Worm (Caenorhabditis elegans) whole organism, L4 larva: Measurements from ENCODE around the gene srt-3.
"Not testable (repeated sequence)": the region's sequence is repeated elsewhere in the genome, so short reads cannot be mapped to it uniquely, and the experiment has no call there.

Source experiments
- F49E8.2 ChIP-seq: sonication (generic microtip); optimal IDR thresholded peaks from 2 replicates; lab custom pipeline; 2016; ENCODE audit warnings: missing compliant biosample characterization, mild to moderate bottlenecking, missing genetic modification characterization, borderline replicate concordance
- ZK546.5 ChIP-seq, 2 experiments: sonication (generic microtip); optimal IDR thresholded peaks; 2 replicates each; lab custom pipeline; 2017; ENCODE audit warnings: missing biosample characterization in 2 of 2, missing genetic modification characterization in 2 of 2
- ceh-20 ChIP-seq: fragments of 200-800 bp; sonication (Bioruptor generic); IDR thresholded peaks from 2 replicates; pipeline ENCODE4 v1.3.6; 2022; ENCODE audit warnings: missing genetic modification reagents, missing genetic modification characterization, missing compliant biosample characterization
- dve-1 ChIP-seq: sonication (generic microtip); optimal IDR thresholded peaks from 2 replicates; lab custom pipeline; 2017; ENCODE audit warnings: antibody characterized with exemption, mild to moderate bottlenecking, missing genetic modification characterization, missing compliant biosample characterization; ENCODE audit not compliant: insufficient read depth
- egl-27 ChIP-seq: sonication (generic microtip); optimal IDR thresholded peaks from 3 replicates; lab custom pipeline; 2017; ENCODE audit warnings: missing biosample characterization, missing genetic modification reagents, missing genetic modification characterization
- lin-38 ChIP-seq: fragments of 200-800 bp; sonication (Bioruptor generic); IDR thresholded peaks from 2 replicates; pipeline ENCODE4 v1.3.6; 2022; ENCODE audit warnings: missing genetic modification reagents, missing genetic modification characterization, missing compliant biosample characterization
- mxl-3 ChIP-seq: fragments of 200-800 bp; sonication (Bioruptor generic); optimal IDR thresholded peaks from 2 replicates; lab custom pipeline; 2018; ENCODE audit warnings: mild to moderate bottlenecking, missing genetic modification characterization, missing compliant biosample characterization
- nhr-77 ChIP-seq: fragments of 150-350 bp; optimal IDR thresholded peaks from 2 replicates; lab custom pipeline; 2014; ENCODE audit warnings: missing biosample characterization, missing genetic modification characterization

DNA sequence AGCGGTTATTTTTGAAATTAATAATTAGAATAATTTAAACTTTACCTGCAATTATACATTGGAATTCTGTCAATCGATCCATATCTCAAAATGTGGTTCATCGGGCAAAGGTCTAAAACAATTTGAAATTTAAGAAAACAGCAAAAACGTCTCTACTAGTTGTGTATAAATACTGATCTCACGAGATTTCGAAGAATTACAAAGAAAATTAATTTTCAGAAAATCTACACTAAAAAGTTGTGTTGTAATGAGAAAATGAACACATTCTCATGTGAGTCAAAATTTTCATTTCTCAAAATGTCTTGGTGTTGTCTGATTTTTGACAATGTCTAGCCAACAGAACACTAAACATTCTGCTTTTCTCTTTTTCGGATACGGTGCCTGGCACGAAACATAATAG is 21.7 kb upstream of the srt-3 start, which contains the start of gene srt-37:
- not testable (repeated sequence) for TF ChIP-seq mxl-3; F49E8.2; dve-1 (tag; lab: Kevin White, UChicago); ZK546.5 (tag; optimal IDR thresholded peaks at IDR 0.05; lab: Kevin White, UChicago); nhr-77; egl-27; ceh-20 (GFP tag; lab: Robert Waterston, UW); lin-38
